Fruit fly (Drosophila melanogaster) whole organism, pupa: ENCODE data around the gene Lerp.

Experiments used
- CG10348 ChIP-seq: fragments of 200-800 bp; sonication (Bioruptor generic); IDR thresholded peaks from 2 replicates; pipeline ENCODE4 v1.3.6; 2022; ENCODE audit warnings: missing biosample characterization, missing genetic modification characterization
- CG12605 ChIP-seq: fragments of 200-800 bp; sonication (Bioruptor generic); IDR thresholded peaks from 2 replicates; pipeline ENCODE4 v1.3.6; 2022; ENCODE audit warnings: missing biosample characterization, missing genetic modification characterization
- CG17806 ChIP-seq: fragments of 200-800 bp; sonication (Bioruptor generic); optimal IDR thresholded peaks from 2 replicates; lab custom pipeline; 2018; ENCODE audit warnings: missing biosample characterization, mild to moderate bottlenecking, missing genetic modification characterization, moderate library complexity
- CG32121 ChIP-seq: fragments of 200-800 bp; sonication (Bioruptor generic); IDR thresholded peaks from 2 replicates; pipeline ENCODE4 v1.3.6; 2022; ENCODE audit warnings: missing biosample characterization, missing genetic modification characterization
- CG4496 ChIP-seq: fragments of 200-800 bp; sonication (Bioruptor generic); IDR thresholded peaks from 3 replicates; pipeline ENCODE4 v1.3.6; 2022; ENCODE audit warnings: missing biosample characterization, missing genetic modification characterization
- CG8159 ChIP-seq: fragments of 200-800 bp; sonication (Bioruptor generic); optimal IDR thresholded peaks from 3 replicates; lab custom pipeline; 2018; ENCODE audit warnings: missing biosample characterization, mild to moderate bottlenecking, missing genetic modification characterization, moderate library complexity
- CG9948 ChIP-seq: fragments of 200-800 bp; sonication (Bioruptor generic); optimal IDR thresholded peaks from 2 replicates; lab custom pipeline; 2018; ENCODE audit warnings: missing biosample characterization, mild to moderate bottlenecking, missing genetic modification characterization, moderate library complexity
- Pif1A ChIP-seq: fragments of 200-800 bp; sonication (Bioruptor generic); optimal IDR thresholded peaks from 3 replicates; lab custom pipeline; 2016; ENCODE audit warnings: missing biosample characterization, missing genetic modification characterization
- Pif1B ChIP-seq: fragments of 200-800 bp; sonication (Bioruptor generic); optimal IDR thresholded peaks from 3 replicates; lab custom pipeline; 2016; ENCODE audit warnings: missing biosample characterization, missing genetic modification characterization
- Snoo ChIP-seq: fragments of 200-800 bp; sonication (Bioruptor generic); optimal IDR thresholded peaks from 3 replicates; lab custom pipeline; 2017; ENCODE audit warnings: missing biosample characterization, mild to moderate bottlenecking, missing genetic modification characterization, inconsistent platforms
- fd96Ca ChIP-seq: fragments of 200-800 bp; sonication (Bioruptor generic); IDR thresholded peaks from 3 replicates; pipeline ENCODE4 v1.3.6; 2022; ENCODE audit warnings: missing biosample characterization, missing genetic modification characterization
- gl ChIP-seq: fragments of 200-800 bp; sonication (Bioruptor generic); optimal IDR thresholded peaks from 2 replicates; lab custom pipeline; 2018; ENCODE audit warnings: missing biosample characterization, mild to moderate bottlenecking, missing genetic modification characterization
- rn ChIP-seq: fragments of 200-800 bp; sonication (Bioruptor generic); IDR thresholded peaks from 2 replicates; pipeline ENCODE4 v1.3.6; 2022; ENCODE audit warnings: missing biosample characterization, missing genetic modification characterization

Lerp gene

dm6 chr3R:26796529-26797121, 66.3 kb downstream of the Lerp start:
- TF ChIP-seq Snoo (tag; lab: Kevin White, UChicago) (no peak), CG4496 (GFP tag; lab: Robert Waterston, UW) (no peak), fd96Ca (GFP tag; lab: Robert Waterston, UW) (no peak), Pif1A (GFP tag; lab: Kevin White, UChicago) (no peak), CG8159 (tag; lab: Kevin White, UChicago) (no peak), gl (tag; lab: Kevin White, UChicago) (no peak), Pif1B (GFP tag; lab: Kevin White, UChicago) (no peak), CG32121 (GFP tag; lab: Robert Waterston, UW) (no peak), CG12605 (GFP tag; lab: Robert Waterston, UW) (no peak), CG17806 (tag; lab: Kevin White, UChicago) (no peak), CG9948 (tag; lab: Kevin White, UChicago) (no peak)

- TF ChIP-seq CG17806 (tag; lab: Kevin White, UChicago) (no peak), CG10348 (GFP tag; lab: Robert Waterston, UW) (no peak), rn (GFP tag; lab: Robert Waterston, UW) (no peak)
These were observed 67.6 kb downstream of the Lerp start for dm6 chr3R:26795366-26795765.
